Worm (Caenorhabditis elegans) whole organism, L1 larva: ENCODE data around the gene grd-14.

Experiments
- dpl-1 ChIP-seq, 3 experiments: fragments of 150-350 bp in 2 of 3; sonication (generic microtip) in 1 of 3; optimal IDR thresholded peaks; 2 replicates each; lab custom pipeline; 2014 to 2017; ENCODE audit warnings: missing biosample characterization in 3 of 3, missing genetic modification characterization in 3 of 3, missing genetic modification reagents in 3 of 3
- fkh-10 ChIP-seq: sonication (generic microtip); optimal IDR thresholded peaks from 2 replicates; lab custom pipeline; 2017; ENCODE audit warnings: missing biosample characterization, missing genetic modification reagents, missing genetic modification characterization

DNA sequence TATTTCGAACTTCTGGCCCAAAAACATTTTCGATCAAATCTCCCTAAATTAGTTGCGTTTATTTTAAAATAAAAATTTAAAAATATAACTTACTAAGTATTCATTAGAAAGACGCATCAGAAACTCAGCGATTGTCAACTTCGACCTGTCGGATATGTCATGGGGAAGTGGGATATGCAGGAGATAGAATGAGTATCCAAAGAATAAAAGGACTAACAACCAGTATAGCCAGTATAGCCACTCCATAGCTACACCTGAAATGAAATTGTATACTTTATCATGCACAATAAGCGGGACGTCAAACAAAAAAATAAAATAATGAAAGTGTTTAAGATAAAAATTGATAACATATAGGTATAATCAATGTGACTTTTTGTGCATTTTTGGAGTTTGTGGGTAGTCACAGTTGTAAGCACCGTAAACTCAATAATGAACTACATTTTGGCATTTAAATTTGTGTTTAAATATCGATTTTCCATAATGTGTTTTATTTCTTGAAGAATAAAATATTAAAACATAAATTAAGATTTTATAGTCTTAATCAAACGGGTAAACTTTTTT is 36.7 kb upstream of the grd-14 start, which contains the start of gene F16F9.4:
- TF ChIP-seq dpl-1 (GFP tag; optimal IDR thresholded peaks at IDR 0.05; lab: Kevin White, UChicago): no peak
- TF ChIP-seq fkh-10 (GFP tag; lab: Kevin White, UChicago): no peak
